Fruit fly (Drosophila melanogaster): ENCODE measurements around the gene Nhe2.

Nhe2 gene

dm6 chr2L:21071435-21071834 lies 32.9 kb upstream of the Nhe2 start, which contains the start of gene CG9265:
CG9265 (minus strand) TSS chr2L:21071502.
- no peak for TF ChIP-seq CG15710 (tag; optimal IDR thresholded peaks at IDR 0.05)
- TF ChIP-seq CG14655 (GFP tag; optimal IDR thresholded peaks at IDR 0.05): no peak
- TF ChIP-seq CG8301 (tag; optimal IDR thresholded peaks at IDR 0.05): no peak
- no peak for TF ChIP-seq rn (GFP tag; IDR thresholded peaks at IDR 0.05)
- no peak for TF ChIP-seq Snoo (tag; optimal IDR thresholded peaks at IDR 0.05)
- no peak for TF ChIP-seq CG34367 (tag; optimal IDR thresholded peaks at IDR 0.05)
- TF ChIP-seq CG8159 (tag; optimal IDR thresholded peaks at IDR 0.05): no peak
- TF ChIP-seq CG13204 (GFP tag; optimal IDR thresholded peaks at IDR 0.05): no peak
- TF ChIP-seq fd96Ca (GFP tag; IDR thresholded peaks at IDR 0.05): no peak
- TF ChIP-seq CG32121 (GFP tag; IDR thresholded peaks at IDR 0.05): no peak
- TF ChIP-seq CG17806 (tag; optimal IDR thresholded peaks at IDR 0.05): no peak
- TF ChIP-seq CG12605 (GFP tag; IDR thresholded peaks at IDR 0.05): no peak
- TF ChIP-seq D1 (tag; optimal IDR thresholded peaks at IDR 0.05): no peak
- no peak for TF ChIP-seq CG9948 (tag; optimal IDR thresholded peaks at IDR 0.05)

- TF ChIP-seq D1 (tag; optimal IDR thresholded peaks at IDR 0.05) (no peak), CG17806 (tag; optimal IDR thresholded peaks at IDR 0.05) (no peak), Pif1A (GFP tag; optimal IDR thresholded peaks at IDR 0.05) (no peak), Snoo (tag; optimal IDR thresholded peaks at IDR 0.05) (no peak), EcR (GFP tag; optimal IDR thresholded peaks at IDR 0.05) (no peak), CG12605 (GFP tag; IDR thresholded peaks at IDR 0.05) (no peak), CG9948 (tag; optimal IDR thresholded peaks at IDR 0.05) (no peak), Ets98B (GFP tag; IDR thresholded peaks at IDR 0.05) (no peak), CG15710 (tag; optimal IDR thresholded peaks at IDR 0.05) (no peak), CG32121 (GFP tag; IDR thresholded peaks at IDR 0.05) (no peak), CG14655 (GFP tag; optimal IDR thresholded peaks at IDR 0.05) (no peak), CG8159 (tag; optimal IDR thresholded peaks at IDR 0.05) (no peak), Pif1B (GFP tag; optimal IDR thresholded peaks at IDR 0.05) (no peak), CG8301 (tag; optimal IDR thresholded peaks at IDR 0.05) (no peak), fd96Ca (GFP tag; IDR thresholded peaks at IDR 0.05) (no peak)
These were observed 32.0 kb upstream of the Nhe2 start for dm6 chr2L:21072389-21072788.

- TF ChIP-seq Ets98B (GFP tag; IDR thresholded peaks at IDR 0.05) (no peak), Pif1A (GFP tag; optimal IDR thresholded peaks at IDR 0.05) (no peak), CG9948 (tag; optimal IDR thresholded peaks at IDR 0.05) (no peak), CG32121 (GFP tag; IDR thresholded peaks at IDR 0.05) (no peak), EcR (GFP tag; optimal IDR thresholded peaks at IDR 0.05) (no peak), CG8159 (tag; optimal IDR thresholded peaks at IDR 0.05) (no peak), CG8301 (tag; optimal IDR thresholded peaks at IDR 0.05) (no peak), CG14655 (GFP tag; optimal IDR thresholded peaks at IDR 0.05) (no peak), CG17806 (tag; optimal IDR thresholded peaks at IDR 0.05) (no peak)
These were observed 31.1 kb upstream of the Nhe2 start for dm6 chr2L:21073300-21073699.

- TF ChIP-seq CG34367 (tag; optimal IDR thresholded peaks at IDR 0.05) (no peak), EcR (GFP tag; optimal IDR thresholded peaks at IDR 0.05) (no peak), gl (tag; optimal IDR thresholded peaks at IDR 0.05) (no peak), CG17806 (tag; optimal IDR thresholded peaks at IDR 0.05) (no peak)
These were observed 30.6 kb upstream of the Nhe2 start for dm6 chr2L:21073818-21074217.

- TF ChIP-seq CG14655 (GFP tag; optimal IDR thresholded peaks at IDR 0.05) (peak; percentile 7), CG13204 (GFP tag; optimal IDR thresholded peaks at IDR 0.05) (no peak)
These were observed 29.3 kb upstream of the Nhe2 start, which contains the start of gene tadr for dm6 chr2L:21075105-21075504. tadr (plus strand) TSS chr2L:21075405.

dm6 chr2L:21077849-21078248 lies 26.5 kb upstream of the Nhe2 start:
- no peak for TF ChIP-seq Pif1B (GFP tag; optimal IDR thresholded peaks at IDR 0.05)
- TF ChIP-seq fd96Ca (GFP tag; IDR thresholded peaks at IDR 0.05): no peak
- TF ChIP-seq CG4496 (GFP tag; IDR thresholded peaks at IDR 0.05): 0 out of 3 replicates have a peak, but pooled peaks have one; percentile 43

- TF ChIP-seq EcR (GFP tag; optimal IDR thresholded peaks at IDR 0.05): peak; percentile 47
- no peak for TF ChIP-seq D1 (tag; optimal IDR thresholded peaks at IDR 0.05)
- no peak for TF ChIP-seq CG15710 (tag; optimal IDR thresholded peaks at IDR 0.05)
- TF ChIP-seq Pif1A (GFP tag; optimal IDR thresholded peaks at IDR 0.05): no peak
- TF ChIP-seq Ets98B (GFP tag; IDR thresholded peaks at IDR 0.05): no peak
These were observed 21.7 kb upstream of the Nhe2 start, which contains the start of gene CG33511 for dm6 chr2L:21082444-21083201. CG33511 (minus strand) TSS chr2L:21082494.

dm6 chr2L:21084268-21084667 lies 20.1 kb upstream of the Nhe2 start, which contains the start of gene CG33510:
CG33510 (minus strand) TSS chr2L:21084326.
- TF ChIP-seq fd96Ca (GFP tag; IDR thresholded peaks at IDR 0.05): no peak
- peak; percentile 24 for TF ChIP-seq EcR (GFP tag; optimal IDR thresholded peaks at IDR 0.05)
